Worm (Caenorhabditis elegans): ENCODE measurements around the gene C50B6.3.

C50B6.3 gene

DNA sequence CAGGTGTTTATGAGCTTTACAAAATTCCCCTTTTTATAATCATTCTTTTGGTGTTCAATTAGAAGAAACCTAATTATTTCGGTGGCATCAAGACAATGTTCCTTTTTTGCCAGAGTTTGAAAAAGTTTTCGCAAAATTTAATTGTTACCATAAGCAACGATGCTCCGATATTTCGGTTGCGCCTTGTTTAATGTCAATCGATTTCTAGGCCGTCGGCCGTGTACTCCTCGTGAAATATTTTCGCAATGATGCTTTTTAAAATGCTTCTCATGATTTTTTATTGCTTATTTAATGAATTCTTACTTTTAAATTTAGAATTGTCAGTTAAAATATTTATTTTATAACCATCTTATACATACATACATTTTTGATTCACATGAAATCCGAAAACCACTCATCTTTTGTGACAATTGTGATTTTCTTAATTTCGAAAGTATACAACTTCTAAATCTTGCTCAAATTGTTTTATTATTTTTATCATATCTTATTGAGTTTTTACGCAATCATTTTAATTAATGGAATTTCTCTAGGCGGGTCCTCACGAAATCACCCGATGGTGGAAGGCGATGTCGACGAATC lies at the start of gene C50B6.3:
C50B6.3 (plus strand) TSS at position 529 of the 579 bp plus-strand sequence.
- TF ChIP-seq lin-39 (tag; optimal IDR thresholded peaks at IDR 0.05), result peak; percentile 10
- no peak for TF ChIP-seq nhr-10 (tag; optimal IDR thresholded peaks at IDR 0.05)
- TF ChIP-seq dpl-1 (GFP tag; optimal IDR thresholded peaks at IDR 0.05), result peak; percentile 83
- peak; percentile 36; the same call in 1 of the 2 replicates for TF ChIP-seq hmg-1.1 (GFP tag; IDR thresholded peaks at IDR 0.05)
- no peak for TF ChIP-seq ceh-44 (GFP tag; IDR thresholded peaks at IDR 0.05)
- TF ChIP-seq nhr-25 (tag; optimal IDR thresholded peaks at IDR 0.05; ENCODE audit: borderline replicate concordance, insufficient read depth), result peak; percentile 5
- peak; percentile 71 for TF ChIP-seq lin-38 (GFP tag; IDR thresholded peaks at IDR 0.05)
- no peak for TF ChIP-seq F44E2.7 (GFP tag; IDR thresholded peaks at IDR 0.05)
- no peak for TF ChIP-seq daf-12 (tag; optimal IDR thresholded peaks at IDR 0.05)
- peak; percentile 62 for TF ChIP-seq dmd-6 (GFP tag; IDR thresholded peaks at IDR 0.05)
- peak; percentile 66 for TF ChIP-seq rbr-2 (tag; optimal IDR thresholded peaks at IDR 0.05)
- peak; percentile 9 for TF ChIP-seq nhr-102 (tag; optimal IDR thresholded peaks at IDR 0.05)
- peak; percentile 80 for TF ChIP-seq dve-1 (tag; optimal IDR thresholded peaks at IDR 0.05; ENCODE audit: insufficient read depth)
- peak; percentile 96 for TF ChIP-seq Y48G9A.11 (GFP tag; IDR thresholded peaks at IDR 0.05)
- TF ChIP-seq lin-15B (tag; optimal IDR thresholded peaks at IDR 0.05), result peak; percentile 56
- TF ChIP-seq mes-2 (tag; optimal IDR thresholded peaks at IDR 0.05; ENCODE audit: poor library complexity, severe bottlenecking), result peak; percentile 99
- TF ChIP-seq nhr-11 (tag; optimal IDR thresholded peaks at IDR 0.05), result no peak
- TF ChIP-seq mep-1 (tag; optimal IDR thresholded peaks at IDR 0.05), result peak; percentile 67
- TF ChIP-seq nhr-48 (tag; optimal IDR thresholded peaks at IDR 0.05), result peak; percentile 26
- TF ChIP-seq F49E8.2 (tag; optimal IDR thresholded peaks at IDR 0.05; ENCODE audit: borderline replicate concordance), result no peak
- TF ChIP-seq madf-5 (GFP tag; IDR thresholded peaks at IDR 0.05), result no peak
- TF ChIP-seq ceh-28 (tag; optimal IDR thresholded peaks at IDR 0.05), result no peak
- TF ChIP-seq T26A8.4 (GFP tag; IDR thresholded peaks at IDR 0.05), result 0 out of 2 replicates have a peak, but pooled peaks have one; percentile 44
- TF ChIP-seq tag-97 (GFP tag; IDR thresholded peaks at IDR 0.05), result no peak
- TF ChIP-seq ZK337.2 (GFP tag; IDR thresholded peaks at IDR 0.05), result peak; percentile 82
- TF ChIP-seq daf-19 (GFP tag; conservative IDR thresholded peaks at IDR 0.05), result no peak
- peak; percentile 97 for TF ChIP-seq nhr-6 (tag; optimal IDR thresholded peaks at IDR 0.05)
- peak in 1 of 2 experiments; percentile 90 for TF ChIP-seq unc-62 (GFP tag; optimal IDR thresholded peaks at IDR 0.05 in 1 of 2)
- no peak for TF ChIP-seq unc-62 (tag; optimal IDR thresholded peaks at IDR 0.05)
- peak; percentile 71 for TF ChIP-seq unc-130 (GFP tag; optimal IDR thresholded peaks at IDR 0.05)
- peak; percentile 1 for TF ChIP-seq zip-2 (tag; optimal IDR thresholded peaks at IDR 0.05)
- peak; percentile 99 for TF ChIP-seq T20F7.1 (GFP tag; optimal IDR thresholded peaks at IDR 0.05)
- peak in 1 of 2 experiments; percentile 93 for TF ChIP-seq lsy-2 (tag; optimal IDR thresholded peaks at IDR 0.05)
- peak; percentile 20 for TF ChIP-seq nhr-28 (tag; optimal IDR thresholded peaks at IDR 0.05)
- TF ChIP-seq hlh-30 (tag; optimal IDR thresholded peaks at IDR 0.05; ENCODE audit: insufficient read depth), result peak; percentile 65
- TF ChIP-seq hlh-11 (tag; optimal IDR thresholded peaks at IDR 0.05), result peak; percentile 41
- TF ChIP-seq nhr-76 (tag; optimal IDR thresholded peaks at IDR 0.05), result no peak
- peak in 1 of 2 experiments; percentile 83 for TF ChIP-seq hif-1 (tag; optimal IDR thresholded peaks at IDR 0.05)
- peak; percentile 73 for TF ChIP-seq aha-1 (tag)
- TF ChIP-seq daf-16 (GFP tag; optimal IDR thresholded peaks at IDR 0.05), result peak in 1 of 2 experiments; percentile 13
- peak; percentile 28 for TF ChIP-seq daf-16 (tag; optimal IDR thresholded peaks at IDR 0.05)
- TF ChIP-seq ama-1 (optimal IDR thresholded peaks at IDR 0.05), result no peak
- TF ChIP-seq F37D6.2 (tag; optimal IDR thresholded peaks at IDR 0.05), result peak; percentile 18
- TF ChIP-seq duxl-1 (tag; optimal IDR thresholded peaks at IDR 0.05; ENCODE audit: poor library complexity), result peak; percentile 83
- no peak for TF ChIP-seq F10B5.3 (tag; optimal IDR thresholded peaks at IDR 0.05)
- TF ChIP-seq dmd-9 (GFP tag; IDR thresholded peaks at IDR 0.05), result peak; percentile 67; the same call in 1 of the 2 replicates

All from whole organism, L4 larva.